Fruit fly (Drosophila melanogaster) whole organism, embryonic: ENCODE data around the gene RhoGAP18B.

Experiments used
- ATbp ChIP-seq: fragments of 200-800 bp; sonication (Bioruptor generic); optimal IDR thresholded peaks from 2 replicates; lab custom pipeline; 2017; ENCODE audit warnings: missing biosample characterization, mild to moderate bottlenecking, missing genetic modification characterization, missing genetic modification reagents
- Ada2b ChIP-seq: fragments of 200-800 bp; sonication (Bioruptor generic); IDR thresholded peaks from 2 replicates; pipeline ENCODE4 v1.3.6; 2022; ENCODE audit warnings: missing biosample characterization, missing genetic modification characterization
- Bdp1 ChIP-seq: fragments of 200-800 bp; sonication (Bioruptor generic); optimal IDR thresholded peaks from 3 replicates; lab custom pipeline; 2016; ENCODE audit warnings: missing biosample characterization, missing genetic modification characterization
- Blimp-1 ChIP-seq: fragments of 200-800 bp; sonication (Bioruptor generic); optimal IDR thresholded peaks from 3 replicates; lab custom pipeline; 2018; ENCODE audit warnings: missing biosample characterization, missing genetic modification characterization, mild to moderate bottlenecking, moderate library complexity, missing genetic modification reagents
- C15 ChIP-seq: fragments of 200-800 bp; sonication (Bioruptor generic); IDR thresholded peaks from 3 replicates; pipeline ENCODE4 v1.3.6; 2022; ENCODE audit warnings: missing biosample characterization, missing genetic modification characterization
- CG10543 ChIP-seq: fragments of 200-800 bp; sonication (Bioruptor generic); optimal IDR thresholded peaks from 3 replicates; lab custom pipeline; 2017; ENCODE audit warnings: missing biosample characterization, mild to moderate bottlenecking, missing genetic modification characterization, moderate library complexity
- CG12155 ChIP-seq: fragments of 200-800 bp; sonication (Bioruptor generic); optimal IDR thresholded peaks from 3 replicates; lab custom pipeline; 2016; ENCODE audit warnings: missing biosample characterization, missing genetic modification characterization
- CG12219 ChIP-seq: fragments of 200-800 bp; sonication (Bioruptor generic); optimal IDR thresholded peaks from 3 replicates; lab custom pipeline; 2018; ENCODE audit warnings: missing biosample characterization, mild to moderate bottlenecking, missing genetic modification characterization
- CG12299 ChIP-seq: fragments of 200-800 bp; sonication (Bioruptor generic); optimal IDR thresholded peaks from 2 replicates; lab custom pipeline; 2018; ENCODE audit warnings: missing biosample characterization, mild to moderate bottlenecking, missing genetic modification characterization
- CG12391 ChIP-seq: fragments of 200-800 bp; sonication (Bioruptor generic); optimal IDR thresholded peaks from 3 replicates; lab custom pipeline; 2018; ENCODE audit warnings: missing biosample characterization, mild to moderate bottlenecking, missing genetic modification characterization, moderate library complexity
- CG15011 ChIP-seq: fragments of 200-800 bp; sonication (Bioruptor generic); optimal IDR thresholded peaks from 3 replicates; lab custom pipeline; 2018; ENCODE audit warnings: missing biosample characterization, mild to moderate bottlenecking, missing genetic modification characterization
- CG15696 ChIP-seq: fragments of 200-800 bp; sonication (Bioruptor generic); optimal IDR thresholded peaks from 2 replicates; lab custom pipeline; 2019; ENCODE audit warnings: missing biosample characterization, mild to moderate bottlenecking, missing genetic modification characterization, moderate library complexity
- CG17829 ChIP-seq: fragments of 200-800 bp; optimal IDR thresholded peaks from 2 replicates; lab custom pipeline; 2019; ENCODE audit warnings: missing biosample characterization, mild to moderate bottlenecking, missing genetic modification characterization, moderate library complexity
- CG18619 ChIP-seq: fragments of 200-800 bp; sonication (Bioruptor generic); optimal IDR thresholded peaks from 3 replicates; lab custom pipeline; 2017; ENCODE audit warnings: missing biosample characterization, mild to moderate bottlenecking, missing genetic modification characterization
- CG2129 ChIP-seq: fragments of 200-800 bp; sonication (Bioruptor generic); IDR thresholded peaks from 2 replicates; pipeline ENCODE4 v1.3.6; 2022; ENCODE audit warnings: missing biosample characterization, missing genetic modification characterization; ENCODE audit not compliant: partially characterized antibody
- CG31388 ChIP-seq: fragments of 200-800 bp; sonication (Bioruptor generic); optimal IDR thresholded peaks from 2 replicates; lab custom pipeline; 2016; ENCODE audit warnings: missing biosample characterization, missing genetic modification characterization
- CG3163 ChIP-seq: fragments of 200-800 bp; sonication (Bioruptor generic); optimal IDR thresholded peaks from 3 replicates; lab custom pipeline; 2016; ENCODE audit warnings: missing biosample characterization, missing genetic modification characterization
- CG32772 ChIP-seq: fragments of 200-800 bp; sonication (Bioruptor generic); IDR thresholded peaks from 2 replicates; pipeline ENCODE4 v1.3.6; 2022; ENCODE audit warnings: missing biosample characterization, missing genetic modification characterization
- CG34376 ChIP-seq: fragments of 200-800 bp; sonication (Bioruptor generic); optimal IDR thresholded peaks from 2 replicates; lab custom pipeline; 2018; ENCODE audit warnings: missing biosample characterization, mild to moderate bottlenecking, missing genetic modification characterization
- CG3995 ChIP-seq: fragments of 200-800 bp; sonication (Bioruptor generic); optimal IDR thresholded peaks from 3 replicates; lab custom pipeline; 2016; ENCODE audit warnings: missing biosample characterization, missing genetic modification characterization
- CG7271 ChIP-seq: fragments of 200-800 bp; sonication (Bioruptor generic); optimal IDR thresholded peaks from 2 replicates; lab custom pipeline; 2018; ENCODE audit warnings: missing biosample characterization, mild to moderate bottlenecking, missing genetic modification characterization, moderate library complexity
- CG7357 ChIP-seq: fragments of 200-800 bp; sonication (Bioruptor generic); IDR thresholded peaks from 3 replicates; pipeline ENCODE4 v1.3.6; 2022; ENCODE audit warnings: missing biosample characterization, missing genetic modification characterization
- CG7963 ChIP-seq: fragments of 200-800 bp; sonication (Bioruptor generic); IDR thresholded peaks from 3 replicates; pipeline ENCODE4 v1.3.6; 2022; ENCODE audit warnings: missing biosample characterization, missing genetic modification characterization; ENCODE audit not compliant: partially characterized antibody
- CG8478 ChIP-seq: fragments of >200 bp; optimal IDR thresholded peaks from 2 replicates; lab custom pipeline; 2018
- CG9817 ChIP-seq: fragments of 200-800 bp; sonication (Bioruptor generic); optimal IDR thresholded peaks from 2 replicates; lab custom pipeline; 2018; ENCODE audit warnings: missing biosample characterization, mild to moderate bottlenecking, missing genetic modification characterization, moderate library complexity
- Dfd ChIP-seq, 2 experiments: fragments of >200 bp; optimal IDR thresholded peaks; 2 replicates each; lab custom pipeline; 2017; ENCODE audit warnings: missing biosample characterization in 2 of 2, missing genetic modification characterization in 2 of 2
- Fer2 ChIP-seq: fragments of 200-800 bp; sonication (Bioruptor generic); optimal IDR thresholded peaks from 2 replicates; lab custom pipeline; 2018; ENCODE audit warnings: missing biosample characterization, mild to moderate bottlenecking, missing genetic modification characterization, moderate library complexity
- HLH54F ChIP-seq: fragments of 200-800 bp; sonication (Bioruptor generic); optimal IDR thresholded peaks from 3 replicates; lab custom pipeline; 2016; ENCODE audit warnings: missing biosample characterization, missing genetic modification characterization
- Jarid2 ChIP-seq: fragments of 200-800 bp; sonication (Bioruptor generic); optimal IDR thresholded peaks from 3 replicates; lab custom pipeline; 2017; ENCODE audit warnings: mild to moderate bottlenecking, missing biosample characterization, missing genetic modification reagents, missing genetic modification characterization
- Sry-δ ChIP-seq: fragments of 200-800 bp; sonication (Bioruptor generic); optimal IDR thresholded peaks from 2 replicates; lab custom pipeline; 2016; ENCODE audit warnings: missing biosample characterization, missing genetic modification characterization
- TFAM ChIP-seq: fragments of 200-800 bp; sonication (Bioruptor generic); optimal IDR thresholded peaks from 2 replicates; lab custom pipeline; 2017; ENCODE audit warnings: missing biosample characterization, missing genetic modification characterization, inconsistent platforms
- Tbp ChIP-seq: fragments of >200 bp; optimal IDR thresholded peaks from 2 replicates; lab custom pipeline; 2018; ENCODE audit warnings: missing biosample characterization, missing genetic modification characterization
- abd-A ChIP-seq: fragments of 200-800 bp; sonication (Bioruptor generic); optimal IDR thresholded peaks from 3 replicates; lab custom pipeline; 2019; ENCODE audit warnings: missing biosample characterization, mild to moderate bottlenecking, missing genetic modification characterization, moderate library complexity
- ac ChIP-seq: fragments of 200-800 bp; sonication (Bioruptor generic); optimal IDR thresholded peaks from 3 replicates; lab custom pipeline; 2017; ENCODE audit warnings: missing biosample characterization, mild to moderate bottlenecking, missing genetic modification characterization
- bab2 ChIP-seq: fragments of 200-800 bp; sonication (Bioruptor generic); optimal IDR thresholded peaks from 2 replicates; lab custom pipeline; 2016; ENCODE audit warnings: missing biosample characterization, missing genetic modification characterization
- crol ChIP-seq: fragments of 200-800 bp; sonication (Bioruptor generic); IDR thresholded peaks from 2 replicates; pipeline ENCODE4 v1.3.6; 2022; ENCODE audit warnings: missing biosample characterization, missing genetic modification characterization
- dimm ChIP-seq: fragments of 200-800 bp; sonication (Bioruptor generic); IDR thresholded peaks from 2 replicates; pipeline ENCODE4 v1.3.6; 2022; ENCODE audit warnings: missing biosample characterization, missing genetic modification characterization
- en ChIP-seq: fragments of 200-800 bp; sonication (Bioruptor generic); optimal IDR thresholded peaks from 2 replicates; lab custom pipeline; 2016; ENCODE audit warnings: missing biosample characterization, missing genetic modification characterization
- gce ChIP-seq: fragments of 200-800 bp; sonication (Bioruptor generic); IDR thresholded peaks from 3 replicates; pipeline ENCODE4 v1.3.6; 2022; ENCODE audit warnings: missing biosample characterization, missing genetic modification characterization
- gsb-n ChIP-seq: fragments of 200-800 bp; sonication (Bioruptor generic); optimal IDR thresholded peaks from 3 replicates; lab custom pipeline; 2018; ENCODE audit warnings: missing biosample characterization, mild to moderate bottlenecking, missing genetic modification characterization
- luna ChIP-seq: fragments of 200-800 bp; sonication (Bioruptor generic); optimal IDR thresholded peaks from 2 replicates; lab custom pipeline; 2016; ENCODE audit warnings: missing biosample characterization, missing genetic modification characterization
- nau ChIP-seq: fragments of 200-800 bp; sonication (Bioruptor generic); optimal IDR thresholded peaks from 3 replicates; lab custom pipeline; 2017; ENCODE audit warnings: missing biosample characterization, mild to moderate bottlenecking, missing genetic modification characterization, missing genetic modification reagents
- oc ChIP-seq: fragments of 200-800 bp; sonication (Bioruptor generic); optimal IDR thresholded peaks from 2 replicates; lab custom pipeline; 2018; ENCODE audit warnings: missing biosample characterization, mild to moderate bottlenecking, missing genetic modification characterization, moderate library complexity
- phol ChIP-seq: fragments of 200-800 bp; sonication (Bioruptor generic); optimal IDR thresholded peaks from 3 replicates; lab custom pipeline; 2018; ENCODE audit warnings: missing biosample characterization, mild to moderate bottlenecking, missing genetic modification characterization, moderate library complexity
- pnt ChIP-seq: fragments of 200-800 bp; sonication (Bioruptor generic); optimal IDR thresholded peaks from 3 replicates; lab custom pipeline; 2016; ENCODE audit warnings: missing biosample characterization, missing genetic modification characterization
- sens ChIP-seq: fragments of 200-800 bp; sonication (Bioruptor generic); peaks from one replicate; lab custom pipeline; 2016; ENCODE audit warnings: missing biosample characterization, missing genetic modification characterization
- sens-2 ChIP-seq: fragments of 200-800 bp; sonication (Bioruptor generic); IDR thresholded peaks from 2 replicates; pipeline ENCODE4 v1.3.6; 2022; ENCODE audit warnings: missing biosample characterization, missing genetic modification characterization
- so ChIP-seq: fragments of 200-800 bp; sonication (Bioruptor generic); IDR thresholded peaks from 3 replicates; pipeline ENCODE4 v1.3.6; 2022; ENCODE audit warnings: missing biosample characterization, missing genetic modification characterization
- tll ChIP-seq, 2 experiments: fragments of 200-800 bp in 1 of 2; fragments of >200 bp in 1 of 2; sonication (Bioruptor generic) in 1 of 2; optimal IDR thresholded peaks; 2 replicates each; lab custom pipeline; 2017 to 2019; ENCODE audit warnings: missing biosample characterization in 2 of 2, missing genetic modification characterization in 2 of 2, mild to moderate bottlenecking in 1 of 2, moderate library complexity in 1 of 2
- zen ChIP-seq: fragments of 200-800 bp; sonication (Bioruptor generic); optimal IDR thresholded peaks from 3 replicates; lab custom pipeline; 2018; ENCODE audit warnings: missing biosample characterization, mild to moderate bottlenecking, missing genetic modification characterization, moderate library complexity
- zfh1 ChIP-seq: fragments of 200-800 bp; sonication (Bioruptor generic); IDR thresholded peaks from 3 replicates; pipeline ENCODE4 v1.3.6; 2022; ENCODE audit warnings: missing biosample characterization, missing genetic modification characterization
- zfh2 ChIP-seq: fragments of 200-800 bp; sonication (Bioruptor generic); optimal IDR thresholded peaks from 2 replicates; lab custom pipeline; 2016; ENCODE audit warnings: missing biosample characterization, missing genetic modification characterization

RhoGAP18B gene

DNA sequence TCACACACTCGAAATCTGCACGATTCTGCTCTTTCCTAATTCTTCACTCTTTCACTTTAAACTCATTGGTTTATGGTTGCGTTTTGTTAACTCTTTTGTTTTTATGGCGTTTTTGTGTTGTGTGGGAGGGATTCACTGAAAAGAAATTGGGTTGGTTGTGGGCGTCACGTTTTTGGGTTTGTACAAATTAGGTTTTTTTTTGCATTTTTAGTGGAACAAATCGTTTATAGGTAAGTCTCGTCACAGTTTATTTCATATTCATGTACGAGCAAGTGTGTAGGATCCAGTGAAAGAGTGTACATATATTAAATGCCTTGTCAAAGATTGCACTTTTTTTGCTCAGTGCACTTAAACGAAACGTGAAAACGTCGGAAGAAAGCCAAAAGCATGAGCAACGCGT, 2.2 kb downstream of the RhoGAP18B start (continued):
- TF ChIP-seq Sry-δ (GFP tag; lab: Kevin White, UChicago) (no peak), gsb-n (tag; lab: Kevin White, UChicago) (no peak), CG34376 (GFP tag; lab: Kevin White, UChicago) (no peak), CG7963 (GFP tag; lab: Robert Waterston, UW) (no peak), luna (GFP tag; lab: Kevin White, UChicago) (no peak), zfh1 (no peak), CG12219 (GFP tag; lab: Kevin White, UChicago) (no peak), zfh2 (GFP tag; lab: Kevin White, UChicago) (peak; percentile 6), Fer2 (tag; lab: Kevin White, UChicago) (no peak), CG17829 (tag; lab: Kevin White, UChicago) (no peak), pnt (GFP tag; lab: Kevin White, UChicago) (no peak), HLH54F (GFP tag; lab: Kevin White, UChicago) (peak; percentile 10), CG8478 (lab: Kevin White, UChicago) (no peak), CG12391 (tag; lab: Kevin White, UChicago) (peak; percentile 7), Bdp1 (GFP tag; lab: Kevin White, UChicago) (no peak), CG12299 (tag; lab: Kevin White, UChicago) (no peak), sens-2 (GFP tag; lab: Robert Waterston, UW) (no peak), Dfd (GFP tag; optimal IDR thresholded peaks at IDR 0.05; lab: Kevin White, UChicago) (no peak), ATbp (GFP tag; lab: Kevin White, UChicago) (peak; percentile 28), so (GFP tag; lab: Robert Waterston, UW) (no peak), ac (no peak), nau (no peak), crol (GFP tag; lab: Robert Waterston, UW) (no peak), phol (tag; lab: Kevin White, UChicago) (peak; percentile 26), CG9817 (no peak), bab2 (peak; percentile 32), CG18619 (GFP tag; lab: Kevin White, UChicago) (no peak), Jarid2 (GFP tag; lab: Kevin White, UChicago) (no peak), CG2129 (no peak), CG10543 (GFP tag; lab: Kevin White, UChicago) (no peak), tll (GFP tag; optimal IDR thresholded peaks at IDR 0.05; lab: Kevin White, UChicago) (no peak), zen (tag; lab: Kevin White, UChicago) (no peak), CG7357 (GFP tag; lab: Robert Waterston, UW) (no peak), Ada2b (0 out of 2 replicates have a peak, but pooled peaks have one; percentile 15), CG32772 (no peak), CG7271 (tag; lab: Kevin White, UChicago) (no peak), CG12155 (peak; percentile 14), Tbp (GFP tag; lab: Kevin White, UChicago) (no peak), oc (no peak), gce (no peak), CG3163 (GFP tag; lab: Kevin White, UChicago) (peak; percentile 10), CG15696 (no peak), sens (GFP tag; lab: Kevin White, UChicago) (peak; percentile 75), CG15011 (GFP tag; lab: Kevin White, UChicago) (no peak), dimm (GFP tag; lab: Robert Waterston, UW) (no peak), TFAM (GFP tag; lab: Kevin White, UChicago) (no peak), abd-A (no peak), en (GFP tag; lab: Kevin White, UChicago) (no peak), CG3995 (GFP tag; lab: Kevin White, UChicago) (peak; percentile 12), C15 (no peak), Blimp-1 (GFP tag; lab: Kevin White, UChicago) (peak; percentile 4), CG31388 (GFP tag; lab: Kevin White, UChicago) (no peak)
